Worm (Caenorhabditis elegans) whole organism, L1 larva: ENCODE measurements around the gene ZK262.8.

Experiments used
- dpl-1 ChIP-seq, 3 experiments: fragments of 150-350 bp in 2 of 3; sonication (generic microtip) in 1 of 3; optimal IDR thresholded peaks; 2 replicates each; lab custom pipeline; 2014 to 2017; ENCODE audit warnings: missing biosample characterization in 3 of 3, missing genetic modification characterization in 3 of 3, missing genetic modification reagents in 3 of 3
- ets-5 ChIP-seq: fragments of 200-800 bp; sonication (Bioruptor generic); IDR thresholded peaks from 2 replicates; pipeline ENCODE4 v1.3.6; 2022; ENCODE audit warnings: missing genetic modification characterization, missing compliant biosample characterization
- mdl-1 ChIP-seq, 2 experiments: fragments of 150-350 bp; optimal IDR thresholded peaks; 2 replicates each; lab custom pipeline; 2014 to 2017; ENCODE audit warnings: missing biosample characterization in 2 of 2, missing genetic modification characterization in 2 of 2, inconsistent platforms in 1 of 2
- nhr-19 ChIP-seq: fragments of 200-800 bp; sonication (Bioruptor generic); conservative IDR thresholded peaks from 2 replicates; pipeline ENCODE4 v1.3.6; 2022; ENCODE audit warnings: missing genetic modification characterization, missing compliant biosample characterization
- nhr-76 ChIP-seq: sonication (generic microtip); optimal IDR thresholded peaks from 2 replicates; lab custom pipeline; 2017; ENCODE audit warnings: missing biosample characterization, missing genetic modification characterization
- unc-62 ChIP-seq: fragments of 150-350 bp; optimal IDR thresholded peaks from 2 replicates; lab custom pipeline; 2014; ENCODE audit warnings: missing biosample characterization, missing genetic modification reagents, missing genetic modification characterization
- ztf-11 ChIP-seq, 2 experiments: sonication (generic microtip); optimal IDR thresholded peaks; 2 replicates each; lab custom pipeline; 2016 to 2017; ENCODE audit warnings: missing genetic modification characterization in 2 of 2, missing biosample characterization in 1 of 2, missing compliant biosample characterization in 1 of 2

ce11 chrV:18410142-18410541 lies 28.0 kb upstream of the ZK262.8 start, which contains the start of gene srh-207:
- no peak for TF ChIP-seq mdl-1 (tag; optimal IDR thresholded peaks at IDR 0.05; lab: Kevin White, UChicago)
- no peak for TF ChIP-seq unc-62 (GFP tag; lab: Kevin White, UChicago)
- no peak for TF ChIP-seq dpl-1 (GFP tag; optimal IDR thresholded peaks at IDR 0.05; lab: Kevin White, UChicago)
- TF ChIP-seq nhr-76 = no peak
- TF ChIP-seq ets-5 (GFP tag; lab: Robert Waterston, UW) = no peak
- TF ChIP-seq ztf-11 (tag; optimal IDR thresholded peaks at IDR 0.05; lab: Kevin White, UChicago) = no peak
- TF ChIP-seq nhr-19 = no peak
